Worm (Caenorhabditis elegans): ENCODE results near the gene sru-27.

DNA sequence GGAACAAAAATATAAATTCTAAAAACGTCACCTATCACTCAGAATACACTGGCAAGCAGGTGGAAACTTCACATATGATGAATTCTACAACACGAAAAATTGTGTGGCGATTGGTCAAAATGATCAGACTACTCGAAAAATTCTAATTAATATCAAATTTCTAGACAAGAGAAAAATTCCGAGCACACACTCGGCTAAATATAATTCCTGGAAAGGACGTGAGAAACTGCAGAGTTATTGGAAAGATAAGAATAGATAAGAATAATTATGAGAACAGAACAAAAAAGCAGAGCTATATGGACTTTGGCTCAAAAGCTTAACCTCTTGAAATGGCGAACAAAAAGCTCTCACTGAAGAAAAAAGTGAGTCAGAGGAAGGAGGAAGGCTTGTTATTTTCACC, 12.0 kb upstream of the sru-27 start:
- TF ChIP-seq elt-2 (tag; optimal IDR thresholded peaks at IDR 0.05) (no peak), nhr-77 (tag; optimal IDR thresholded peaks at IDR 0.05) (no peak), vab-15 (tag; optimal IDR thresholded peaks at IDR 0.05) (no peak)

Data from whole organism, L1 larva.